Fruit fly (Drosophila melanogaster) whole organism, adult: ENCODE data around the gene haf.

ENCODE experiments used
- CG11617 ChIP-seq: fragments of 200-800 bp; sonication (Bioruptor generic); optimal IDR thresholded peaks from 2 replicates; lab custom pipeline; 2017; ENCODE audit warnings: mild to moderate bottlenecking, missing biosample characterization, missing genetic modification reagents, missing genetic modification characterization
- CG14711 ChIP-seq: fragments of 200-800 bp; sonication (Bioruptor generic); optimal IDR thresholded peaks from 2 replicates; lab custom pipeline; 2018; ENCODE audit warnings: missing biosample characterization, mild to moderate bottlenecking, missing genetic modification characterization, moderate library complexity
- CG1620 ChIP-seq: fragments of 200-800 bp; sonication (Bioruptor generic); optimal IDR thresholded peaks from 2 replicates; lab custom pipeline; 2016; ENCODE audit warnings: missing biosample characterization, missing genetic modification characterization
- Hr96 ChIP-seq: fragments of 200-800 bp; sonication (Bioruptor generic); optimal IDR thresholded peaks from 2 replicates; lab custom pipeline; 2016; ENCODE audit warnings: missing biosample characterization, missing genetic modification characterization
- Mnt ChIP-seq: fragments of 200-800 bp; sonication (Bioruptor generic); optimal IDR thresholded peaks from 2 replicates; lab custom pipeline; 2016; ENCODE audit warnings: missing biosample characterization, mild to moderate bottlenecking, missing genetic modification characterization
- bab1 ChIP-seq: fragments of 200-800 bp; sonication (Bioruptor generic); optimal IDR thresholded peaks from 3 replicates; lab custom pipeline; 2019; ENCODE audit warnings: missing biosample characterization, mild to moderate bottlenecking, missing genetic modification characterization, moderate library complexity
- cic ChIP-seq: fragments of 200-800 bp; sonication (Bioruptor generic); optimal IDR thresholded peaks from 2 replicates; lab custom pipeline; 2017; ENCODE audit warnings: missing biosample characterization, mild to moderate bottlenecking, missing genetic modification characterization, moderate library complexity
- kay ChIP-seq: fragments of 200-800 bp; sonication (Bioruptor generic); peaks from one replicate; lab custom pipeline; 2016; ENCODE audit warnings: missing biosample characterization, missing genetic modification characterization, borderline replicate concordance
- pad ChIP-seq: fragments of 200-800 bp; sonication (Bioruptor generic); optimal IDR thresholded peaks from 3 replicates; lab custom pipeline; 2017; ENCODE audit warnings: missing biosample characterization, missing genetic modification characterization, mild to moderate bottlenecking, moderate library complexity, missing genetic modification reagents
- tj ChIP-seq: fragments of 200-800 bp; sonication (Bioruptor generic); optimal IDR thresholded peaks from 3 replicates; lab custom pipeline; 2017; ENCODE audit warnings: missing biosample characterization, mild to moderate bottlenecking, missing genetic modification characterization, moderate library complexity

- no peak for TF ChIP-seq cic (GFP tag; lab: Kevin White, UChicago)
- TF ChIP-seq CG1620 (GFP tag; lab: Kevin White, UChicago), result no peak
- TF ChIP-seq bab1, result no peak
- TF ChIP-seq kay (GFP tag; lab: Kevin White, UChicago), result no peak
- TF ChIP-seq Mnt (GFP tag; lab: Kevin White, UChicago), result no peak
- TF ChIP-seq pad (GFP tag; lab: Kevin White, UChicago), result no peak
- no peak for TF ChIP-seq CG14711
- no peak for TF ChIP-seq CG11617 (GFP tag; lab: Kevin White, UChicago)
- TF ChIP-seq tj, result no peak
- no peak for TF ChIP-seq Hr96 (GFP tag; lab: Kevin White, UChicago)
Measured at dm6 chr2L:1643252-1643864, 88.4 kb downstream of the haf start.
